Worm (Caenorhabditis elegans): ENCODE data around the gene F55C9.5.

ce11 chrV:19311391-19311790, 18.5 kb upstream of the F55C9.5 start, which contains the start of gene C43D7.8:
- no peak for TF ChIP-seq klf-2 (GFP tag; conservative IDR thresholded peaks at IDR 0.05)
- TF ChIP-seq ztf-29 (GFP tag; IDR thresholded peaks at IDR 0.05) = no peak
- no peak for TF ChIP-seq flt-1 (GFP tag; IDR thresholded peaks at IDR 0.05)
- TF ChIP-seq cog-1 (tag; optimal IDR thresholded peaks at IDR 0.05) = no peak
- no peak for TF ChIP-seq ref-1 (GFP tag; conservative IDR thresholded peaks at IDR 0.05)
- TF ChIP-seq med-1 (GFP tag; optimal IDR thresholded peaks at IDR 0.05; ENCODE audit: insufficient read depth) = no peak
- no peak for TF ChIP-seq T22C8.4 (GFP tag; IDR thresholded peaks at IDR 0.05)
